Worm (Caenorhabditis elegans): ENCODE data around the gene Y37E11AL.3.

ce11 chrIV:3668603-3669002, 26.1 kb upstream of the Y37E11AL.3 start, which contains the start of gene fmil-1:
- TF ChIP-seq pha-4 (tag; optimal IDR thresholded peaks at IDR 0.05) (no peak), jun-1 (tag; optimal IDR thresholded peaks at IDR 0.05) (no peak)
